Worm (Caenorhabditis elegans): ENCODE results near the gene C27B7.7.
A peak's percentile ranks its signal among the peaks of the same experiment; 100 is the strongest.

Gene C27B7.7

ce11 chrIV:8927093-8927492, 20.2 kb downstream of the C27B7.7 start (continued):
- no peak for TF ChIP-seq lag-1 (GFP tag; IDR thresholded peaks at IDR 0.05)
- TF ChIP-seq fkh-3 (tag; optimal IDR thresholded peaks at IDR 0.05): peak; percentile 93
- TF ChIP-seq F55B11.4 (tag; optimal IDR thresholded peaks at IDR 0.05; ENCODE audit: borderline replicate concordance, insufficient read depth): no peak
- peak; percentile 74 for TF ChIP-seq madf-6 (GFP tag; IDR thresholded peaks at IDR 0.05)
- peak; percentile 97 for TF ChIP-seq lin-26 (GFP tag; IDR thresholded peaks at IDR 0.05)
- TF ChIP-seq egrh-3 (GFP tag; IDR thresholded peaks at IDR 0.05): peak; percentile 57
- peak; percentile 98 for TF ChIP-seq B0261.1 (tag; optimal IDR thresholded peaks at IDR 0.05)
- peak; percentile 96 for TF ChIP-seq athp-1 (tag; optimal IDR thresholded peaks at IDR 0.05)
- 0 out of 2 replicates have a peak, but pooled peaks have one; percentile 40 for TF ChIP-seq Y95B8A.8 (GFP tag; IDR thresholded peaks at IDR 0.05)
- peak; percentile 95 for TF ChIP-seq snpc-1.3 (tag; optimal IDR thresholded peaks at IDR 0.05; ENCODE audit: insufficient read depth)
- TF ChIP-seq chd-7 (tag; optimal IDR thresholded peaks at IDR 0.05): peak; percentile 94
- TF ChIP-seq ama-1 (optimal IDR thresholded peaks at IDR 0.05): no peak
- peak; percentile 83 to 89 for TF ChIP-seq ama-1 (GFP tag; optimal IDR thresholded peaks at IDR 0.05)
- no peak for TF ChIP-seq pha-4 (tag; optimal IDR thresholded peaks at IDR 0.05)
- peak; percentile 42 for TF ChIP-seq xnd-1 (tag; optimal IDR thresholded peaks at IDR 0.05)
- TF ChIP-seq let-607 (tag; optimal IDR thresholded peaks at IDR 0.05): peak; percentile 54 to 64
- TF ChIP-seq rcor-1 (GFP tag; IDR thresholded peaks at IDR 0.05): peak; percentile 91
- TF ChIP-seq D2030.7 (GFP tag; IDR thresholded peaks at IDR 0.05): peak; percentile 52; the same call in 1 of the 2 replicates
- peak; percentile 74 for TF ChIP-seq ceh-100 (GFP tag; IDR thresholded peaks at IDR 0.05)
- 0 out of 2 replicates have a peak, but pooled peaks have one; percentile 54 for TF ChIP-seq ceh-40 (GFP tag; IDR thresholded peaks at IDR 0.05)
- peak; percentile 91 for TF ChIP-seq dox-1 (GFP tag; IDR thresholded peaks at IDR 0.05)
- peak; percentile 84; the same call in 1 of the 2 replicates for TF ChIP-seq aptf-3 (GFP tag; IDR thresholded peaks at IDR 0.05)
- peak; percentile 40 for TF ChIP-seq efl-1 (GFP tag; optimal IDR thresholded peaks at IDR 0.05)
- peak; percentile 84 for TF ChIP-seq atf-7 (tag; optimal IDR thresholded peaks at IDR 0.05)
- TF ChIP-seq lin-40 (tag; optimal IDR thresholded peaks at IDR 0.05): peak; percentile 84
- peak; percentile 91 for TF ChIP-seq nfyb-1 (GFP tag; IDR thresholded peaks at IDR 0.05)
- TF ChIP-seq F22D6.2 (tag; optimal IDR thresholded peaks at IDR 0.05): peak; percentile 51
- TF ChIP-seq lin-35 (GFP tag; optimal IDR thresholded peaks at IDR 0.05): peak in 1 of 3 experiments; percentile 84
- TF ChIP-seq let-526 (GFP tag; IDR thresholded peaks at IDR 0.05): peak; percentile 50; the same call in 1 of the 2 replicates
- TF ChIP-seq F37B4.10 (GFP tag; IDR thresholded peaks at IDR 0.05): no peak
- TF ChIP-seq attf-5 (GFP tag; optimal IDR thresholded peaks at IDR 0.05): peak; percentile 90
- peak; percentile 91 for TF ChIP-seq ZK185.1 (tag; optimal IDR thresholded peaks at IDR 0.05; ENCODE audit: poor library complexity, severe bottlenecking)
- peak; percentile 76 for TF ChIP-seq lir-1 (GFP tag; conservative IDR thresholded peaks at IDR 0.05)
- TF ChIP-seq cebp-2 (GFP tag; IDR thresholded peaks at IDR 0.05): peak; percentile 86; the same call in 1 of the 2 replicates
- TF ChIP-seq B0035.1 (tag; optimal IDR thresholded peaks at IDR 0.05): peak; percentile 82
- TF ChIP-seq K12H6.12 (tag; optimal IDR thresholded peaks at IDR 0.05): peak; percentile 64
- TF ChIP-seq B0336.3 (GFP tag; IDR thresholded peaks at IDR 0.05): peak; percentile 89
- no peak for TF ChIP-seq sdz-38 (tag; optimal IDR thresholded peaks at IDR 0.05)
- TF ChIP-seq ets-4 (GFP tag; optimal IDR thresholded peaks at IDR 0.05): peak; percentile 93
- TF ChIP-seq madf-3 (GFP tag; IDR thresholded peaks at IDR 0.05): peak; percentile 84
- peak; percentile 45 for TF ChIP-seq gei-17 (GFP tag; optimal IDR thresholded peaks at IDR 0.05)
- TF ChIP-seq unc-130 (GFP tag; optimal IDR thresholded peaks at IDR 0.05): peak; percentile 84
- peak; percentile 75 for TF ChIP-seq nhr-80 (tag; optimal IDR thresholded peaks at IDR 0.05)
- TF ChIP-seq somi-1 (GFP tag; optimal IDR thresholded peaks at IDR 0.05): peak; percentile 70
- TF ChIP-seq tbp1 (GFP tag; optimal IDR thresholded peaks at IDR 0.05): peak; percentile 98
- peak; percentile 73 for TF ChIP-seq nhr-27 (tag; optimal IDR thresholded peaks at IDR 0.05)
